Worm (Caenorhabditis elegans): ENCODE results near the gene C01C10.2.
A peak's percentile ranks its signal among the peaks of the same experiment; 100 is the strongest.

Gene C01C10.2

ce11 chrX:7478476-7478875 is 40.6 kb upstream of the C01C10.2 start (continued):
- TF ChIP-seq lin-39 (tag; optimal IDR thresholded peaks at IDR 0.05) (no peak), blmp-1 (tag; optimal IDR thresholded peaks at IDR 0.05; ENCODE audit: insufficient read depth) (no peak), C34F6.9 (tag; optimal IDR thresholded peaks at IDR 0.05) (peak; percentile 55), mbf-1 (tag; optimal IDR thresholded peaks at IDR 0.05) (no peak), snpc-4 (tag; optimal IDR thresholded peaks at IDR 0.05) (no peak)

- no peak for TF ChIP-seq ceh-16 (tag; optimal IDR thresholded peaks at IDR 0.05)
- peak; percentile 56 for TF ChIP-seq F13H6.1 (tag; optimal IDR thresholded peaks at IDR 0.05)
- TF ChIP-seq ceh-82 (tag; optimal IDR thresholded peaks at IDR 0.05): no peak
- TF ChIP-seq ama-1 (optimal IDR thresholded peaks at IDR 0.05): no peak
- peak; percentile 78 for TF ChIP-seq crh-2 (tag; optimal IDR thresholded peaks at IDR 0.05)
- TF ChIP-seq nhr-23 (tag; optimal IDR thresholded peaks at IDR 0.05): no peak
- TF ChIP-seq lin-11 (tag; optimal IDR thresholded peaks at IDR 0.05): peak; percentile 56
- TF ChIP-seq nhr-6 (tag; optimal IDR thresholded peaks at IDR 0.05): no peak
- TF ChIP-seq mab-5 (tag; optimal IDR thresholded peaks at IDR 0.05): no peak
- TF ChIP-seq dmd-4 (tag; optimal IDR thresholded peaks at IDR 0.05): no peak
- TF ChIP-seq sma-9 (GFP tag; optimal IDR thresholded peaks at IDR 0.05): peak; percentile 47
- no peak for TF ChIP-seq sma-9 (tag; optimal IDR thresholded peaks at IDR 0.05)
- TF ChIP-seq nhr-11 (tag; optimal IDR thresholded peaks at IDR 0.05): no peak
- TF ChIP-seq ztf-4 (tag; optimal IDR thresholded peaks at IDR 0.05): peak; percentile 20
- no peak for TF ChIP-seq mbf-1 (tag; optimal IDR thresholded peaks at IDR 0.05)
- TF ChIP-seq snpc-4 (tag; optimal IDR thresholded peaks at IDR 0.05): no peak
- TF ChIP-seq lin-13 (GFP tag; optimal IDR thresholded peaks at IDR 0.05): peak; percentile 46
- TF ChIP-seq C34F6.9 (tag; optimal IDR thresholded peaks at IDR 0.05): peak; percentile 90
- TF ChIP-seq sma-3 (GFP tag; optimal IDR thresholded peaks at IDR 0.05): peak; percentile 33
- peak; percentile 61 for TF ChIP-seq fos-1 (tag; optimal IDR thresholded peaks at IDR 0.05)
- TF ChIP-seq nhr-21 (tag; optimal IDR thresholded peaks at IDR 0.05): no peak
- TF ChIP-seq elt-1 (tag; optimal IDR thresholded peaks at IDR 0.05): no peak
- no peak for TF ChIP-seq peb-1 (tag; optimal IDR thresholded peaks at IDR 0.05)
- TF ChIP-seq nhr-129 (tag; optimal IDR thresholded peaks at IDR 0.05): peak; percentile 82
- no peak for TF ChIP-seq nhr-237 (tag; optimal IDR thresholded peaks at IDR 0.05)
- TF ChIP-seq sem-4 (tag; optimal IDR thresholded peaks at IDR 0.05): peak; percentile 33
- TF ChIP-seq unc-39 (tag; optimal IDR thresholded peaks at IDR 0.05): no peak
- no peak for TF ChIP-seq alr-1 (tag; optimal IDR thresholded peaks at IDR 0.05)
- TF ChIP-seq R02D3.7 (tag; optimal IDR thresholded peaks at IDR 0.05): no peak
- TF ChIP-seq unc-55 (GFP tag; optimal IDR thresholded peaks at IDR 0.05): peak; percentile 81
- peak; percentile 1 for TF ChIP-seq gmeb-1 (tag; optimal IDR thresholded peaks at IDR 0.05)
- TF ChIP-seq lsy-2 (tag; optimal IDR thresholded peaks at IDR 0.05): peak in 1 of 2 experiments; percentile 71
These were observed 37.1 kb upstream of the C01C10.2 start, which contains the start of gene coh-1 for ce11 chrX:7474968-7475433. TSS of gene coh-1 (minus strand) at chrX:7475018.

ce11 chrX:7469907-7470306 is 32.0 kb upstream of the C01C10.2 start:
- no peak for TF ChIP-seq sem-4 (tag; optimal IDR thresholded peaks at IDR 0.05)
- TF ChIP-seq C34F6.9 (tag; optimal IDR thresholded peaks at IDR 0.05): no peak
- no peak for TF ChIP-seq unc-62 (GFP tag; optimal IDR thresholded peaks at IDR 0.05)
- no peak for TF ChIP-seq nhr-77 (tag; optimal IDR thresholded peaks at IDR 0.05)
- no peak for TF ChIP-seq nhr-23 (tag; optimal IDR thresholded peaks at IDR 0.05)
- TF ChIP-seq unc-39 (tag; optimal IDR thresholded peaks at IDR 0.05): no peak
- TF ChIP-seq sma-9 (GFP tag; optimal IDR thresholded peaks at IDR 0.05): no peak
- TF ChIP-seq sma-9 (tag; optimal IDR thresholded peaks at IDR 0.05): no peak
- TF ChIP-seq mbf-1 (tag; optimal IDR thresholded peaks at IDR 0.05): no peak
- TF ChIP-seq aly-2 (tag; optimal IDR thresholded peaks at IDR 0.05): no peak
- no peak for TF ChIP-seq mab-5 (tag; optimal IDR thresholded peaks at IDR 0.05)
- no peak for TF ChIP-seq dmd-4 (tag; optimal IDR thresholded peaks at IDR 0.05)
- TF ChIP-seq nhr-129 (tag; optimal IDR thresholded peaks at IDR 0.05): no peak
- no peak for TF ChIP-seq nhr-25 (tag; optimal IDR thresholded peaks at IDR 0.05)
- no peak for TF ChIP-seq nhr-11 (tag; optimal IDR thresholded peaks at IDR 0.05)

- no peak for TF ChIP-seq egl-27 (tag; optimal IDR thresholded peaks at IDR 0.05)
- TF ChIP-seq zag-1 (tag; optimal IDR thresholded peaks at IDR 0.05): no peak
These were observed 28.8 kb upstream of the C01C10.2 start for ce11 chrX:7466682-7467081.
